Worm (Caenorhabditis elegans) whole organism, L2 larva: ENCODE measurements around the gene Y46B2A.3.

Source experiments
- C34F6.9 ChIP-seq: fragments of 150-350 bp; optimal IDR thresholded peaks from 2 replicates; lab custom pipeline; 2014; ENCODE audit warnings: missing biosample characterization, missing genetic modification characterization
- F13H6.1 ChIP-seq: sonication (generic microtip); optimal IDR thresholded peaks from 2 replicates; lab custom pipeline; 2016; ENCODE audit warnings: missing genetic modification characterization, missing compliant biosample characterization
- R02D3.7 ChIP-seq: fragments of 150-350 bp; optimal IDR thresholded peaks from 2 replicates; lab custom pipeline; 2014; ENCODE audit warnings: missing biosample characterization, missing genetic modification characterization
- ZK546.5 ChIP-seq: sonication (generic microtip); optimal IDR thresholded peaks from 2 replicates; lab custom pipeline; 2017; ENCODE audit warnings: missing biosample characterization, missing genetic modification characterization
- alr-1 ChIP-seq: fragments of 150-350 bp; optimal IDR thresholded peaks from 2 replicates; lab custom pipeline; 2014; ENCODE audit warnings: missing biosample characterization, missing genetic modification characterization
- aly-2 ChIP-seq: fragments of 150-350 bp; optimal IDR thresholded peaks from 2 replicates; lab custom pipeline; 2014; ENCODE audit warnings: missing biosample characterization, missing genetic modification characterization
- ceh-16 ChIP-seq: fragments of 150-350 bp; optimal IDR thresholded peaks from 2 replicates; lab custom pipeline; 2014; ENCODE audit warnings: missing biosample characterization, missing genetic modification characterization
- ceh-82 ChIP-seq: fragments of 150-350 bp; optimal IDR thresholded peaks from 2 replicates; lab custom pipeline; 2014; ENCODE audit warnings: missing biosample characterization, missing genetic modification characterization
- crh-2 ChIP-seq: sonication (generic microtip); optimal IDR thresholded peaks from 2 replicates; lab custom pipeline; 2017; ENCODE audit warnings: missing biosample characterization, missing genetic modification characterization
- dmd-4 ChIP-seq: sonication (generic microtip); optimal IDR thresholded peaks from 2 replicates; lab custom pipeline; 2017; ENCODE audit warnings: missing biosample characterization, missing genetic modification characterization
- egl-27 ChIP-seq: sonication (generic microtip); optimal IDR thresholded peaks from 3 replicates; lab custom pipeline; 2017; ENCODE audit warnings: missing biosample characterization, missing genetic modification reagents, missing genetic modification characterization
- elt-1 ChIP-seq: fragments of 150-350 bp; optimal IDR thresholded peaks from 2 replicates; lab custom pipeline; 2014; ENCODE audit warnings: missing biosample characterization, missing genetic modification characterization
- elt-3 ChIP-seq: sonication (generic microtip); optimal IDR thresholded peaks from 2 replicates; lab custom pipeline; 2017; ENCODE audit warnings: missing biosample characterization, missing genetic modification characterization
- fos-1 ChIP-seq: fragments of 150-350 bp; optimal IDR thresholded peaks from 2 replicates; lab custom pipeline; 2014; ENCODE audit warnings: missing biosample characterization, missing genetic modification characterization
- gmeb-1 ChIP-seq: fragments of 150-350 bp; optimal IDR thresholded peaks from 2 replicates; lab custom pipeline; 2014; ENCODE audit warnings: missing biosample characterization, missing genetic modification characterization
- lin-11 ChIP-seq: fragments of 150-350 bp; sonication (generic microtip); optimal IDR thresholded peaks from 2 replicates; lab custom pipeline; 2014; ENCODE audit warnings: missing biosample characterization, missing genetic modification characterization, inconsistent platforms, mixed read lengths
- lin-13 ChIP-seq: fragments of 150-350 bp; optimal IDR thresholded peaks from 2 replicates; lab custom pipeline; 2014; ENCODE audit warnings: missing biosample characterization, missing genetic modification reagents, missing genetic modification characterization
- lsy-2 ChIP-seq, 2 experiments: fragments of 150-350 bp in 1 of 2; sonication (generic microtip) in 1 of 2; optimal IDR thresholded peaks; 2 replicates each; lab custom pipeline; 2014 to 2017; ENCODE audit warnings: missing biosample characterization in 2 of 2, missing genetic modification characterization in 2 of 2
- mab-5 ChIP-seq: fragments of 150-350 bp; optimal IDR thresholded peaks from 2 replicates; lab custom pipeline; 2014; ENCODE audit warnings: missing biosample characterization, missing genetic modification characterization
- mdl-1 ChIP-seq, 2 experiments: fragments of 150-350 bp in 1 of 2; sonication (generic microtip) in 1 of 2; optimal IDR thresholded peaks; 2 replicates each; lab custom pipeline; 2017; ENCODE audit warnings: missing biosample characterization in 2 of 2, missing genetic modification characterization in 2 of 2
- nhr-10 ChIP-seq: sonication (generic microtip); optimal IDR thresholded peaks from 2 replicates; lab custom pipeline; 2017; ENCODE audit warnings: missing biosample characterization, missing genetic modification characterization
- nhr-11 ChIP-seq: fragments of 150-350 bp; optimal IDR thresholded peaks from 2 replicates; lab custom pipeline; 2014; ENCODE audit warnings: missing biosample characterization, missing genetic modification characterization
- nhr-12 ChIP-seq: fragments of 150-350 bp; optimal IDR thresholded peaks from 2 replicates; lab custom pipeline; 2014; ENCODE audit warnings: missing biosample characterization, missing genetic modification characterization
- nhr-129 ChIP-seq: fragments of 150-350 bp; optimal IDR thresholded peaks from 2 replicates; lab custom pipeline; 2014; ENCODE audit warnings: missing biosample characterization, missing genetic modification characterization
- nhr-21 ChIP-seq: fragments of 150-350 bp; optimal IDR thresholded peaks from 2 replicates; lab custom pipeline; 2014; ENCODE audit warnings: missing biosample characterization, missing genetic modification characterization
- nhr-23 ChIP-seq: fragments of 150-350 bp; optimal IDR thresholded peaks from 2 replicates; lab custom pipeline; 2014; ENCODE audit warnings: missing biosample characterization, missing genetic modification reagents, missing genetic modification characterization
- nhr-237 ChIP-seq: fragments of 150-350 bp; optimal IDR thresholded peaks from 2 replicates; lab custom pipeline; 2014; ENCODE audit warnings: missing biosample characterization, missing genetic modification characterization
- nhr-6 ChIP-seq: fragments of 150-350 bp; optimal IDR thresholded peaks from 2 replicates; lab custom pipeline; 2014; ENCODE audit warnings: missing biosample characterization, missing genetic modification characterization
- nhr-77 ChIP-seq: fragments of 150-350 bp; optimal IDR thresholded peaks from 2 replicates; lab custom pipeline; 2014; ENCODE audit warnings: missing biosample characterization, missing genetic modification characterization
- sem-4 ChIP-seq: fragments of 150-350 bp; optimal IDR thresholded peaks from 2 replicates; lab custom pipeline; 2014; ENCODE audit warnings: missing biosample characterization, missing genetic modification reagents, missing genetic modification characterization
- sma-3 ChIP-seq: sonication (generic microtip); optimal IDR thresholded peaks from 2 replicates; lab custom pipeline; 2016; ENCODE audit warnings: missing genetic modification reagents, missing genetic modification characterization, missing compliant biosample characterization
- sma-9 ChIP-seq, 2 experiments: fragments of 150-350 bp in 1 of 2; sonication (generic microtip) in 1 of 2; optimal IDR thresholded peaks; 2 replicates each; lab custom pipeline; 2014 to 2016; ENCODE audit warnings: missing genetic modification characterization in 2 of 2, mild to moderate bottlenecking in 1 of 2, missing biosample characterization in 1 of 2, missing compliant biosample characterization in 1 of 2, missing genetic modification reagents in 1 of 2, moderate library complexity in 1 of 2
- snpc-4 ChIP-seq: fragments of 150-350 bp; optimal IDR thresholded peaks from 2 replicates; lab custom pipeline; 2014; ENCODE audit warnings: missing biosample characterization, missing genetic modification characterization
- unc-39 ChIP-seq: fragments of 150-350 bp; optimal IDR thresholded peaks from 2 replicates; lab custom pipeline; 2014; ENCODE audit warnings: missing biosample characterization, missing genetic modification characterization
- unc-55 ChIP-seq: fragments of 150-350 bp; sonication (generic microtip); optimal IDR thresholded peaks from 3 replicates; lab custom pipeline; 2014; ENCODE audit warnings: missing biosample characterization, missing genetic modification reagents, missing genetic modification characterization
- zag-1 ChIP-seq: fragments of 150-350 bp; optimal IDR thresholded peaks from 2 replicates; lab custom pipeline; 2014; ENCODE audit warnings: missing biosample characterization, missing genetic modification characterization

Y46B2A.3 gene

DNA sequence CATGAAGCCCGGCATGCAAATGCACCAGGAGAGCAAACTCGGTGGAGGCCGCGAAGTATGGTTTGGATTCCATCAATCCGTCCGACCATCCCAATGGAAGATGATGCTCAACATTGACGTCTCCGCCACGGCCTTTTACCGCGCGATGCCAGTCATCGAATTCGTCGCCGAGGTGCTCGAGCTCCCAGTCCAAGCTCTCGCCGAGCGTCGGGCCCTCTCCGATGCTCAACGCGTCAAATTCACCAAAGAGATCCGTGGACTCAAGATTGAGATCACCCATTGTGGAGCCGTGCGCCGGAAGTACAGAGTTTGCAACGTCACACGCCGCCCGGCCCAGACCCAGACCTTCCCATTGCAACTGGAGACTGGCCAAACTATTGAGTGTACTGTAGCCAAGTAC is 9.0 kb upstream of the Y46B2A.3 start:
- TF ChIP-seq fos-1 (tag; lab: Kevin White, UChicago) = no peak
- TF ChIP-seq elt-3 (tag; lab: Kevin White, UChicago) = no peak
- TF ChIP-seq unc-39 (tag; lab: Kevin White, UChicago) = no peak
- no peak for TF ChIP-seq nhr-12 (tag; lab: Kevin White, UChicago)
- no peak for TF ChIP-seq nhr-10 (tag; lab: Kevin White, UChicago)
- TF ChIP-seq C34F6.9 (tag; lab: Kevin White, UChicago) = no peak
- TF ChIP-seq elt-1 (tag; lab: Kevin White, UChicago) = no peak
- no peak for TF ChIP-seq nhr-77
- no peak for TF ChIP-seq nhr-6
- no peak for TF ChIP-seq alr-1 (tag; lab: Kevin White, UChicago)
- no peak for TF ChIP-seq dmd-4 (tag; lab: Kevin White, UChicago)
- no peak for TF ChIP-seq nhr-11 (tag; lab: Kevin White, UChicago)
- no peak for TF ChIP-seq snpc-4 (tag; lab: Kevin White, UChicago)
- no peak for TF ChIP-seq R02D3.7 (tag; lab: Kevin White, UChicago)
- TF ChIP-seq sma-3 = no peak
- TF ChIP-seq nhr-23 (tag; lab: Kevin White, UChicago) = no peak
- TF ChIP-seq mdl-1 (tag; optimal IDR thresholded peaks at IDR 0.05; lab: Kevin White, UChicago) = no peak

DNA sequence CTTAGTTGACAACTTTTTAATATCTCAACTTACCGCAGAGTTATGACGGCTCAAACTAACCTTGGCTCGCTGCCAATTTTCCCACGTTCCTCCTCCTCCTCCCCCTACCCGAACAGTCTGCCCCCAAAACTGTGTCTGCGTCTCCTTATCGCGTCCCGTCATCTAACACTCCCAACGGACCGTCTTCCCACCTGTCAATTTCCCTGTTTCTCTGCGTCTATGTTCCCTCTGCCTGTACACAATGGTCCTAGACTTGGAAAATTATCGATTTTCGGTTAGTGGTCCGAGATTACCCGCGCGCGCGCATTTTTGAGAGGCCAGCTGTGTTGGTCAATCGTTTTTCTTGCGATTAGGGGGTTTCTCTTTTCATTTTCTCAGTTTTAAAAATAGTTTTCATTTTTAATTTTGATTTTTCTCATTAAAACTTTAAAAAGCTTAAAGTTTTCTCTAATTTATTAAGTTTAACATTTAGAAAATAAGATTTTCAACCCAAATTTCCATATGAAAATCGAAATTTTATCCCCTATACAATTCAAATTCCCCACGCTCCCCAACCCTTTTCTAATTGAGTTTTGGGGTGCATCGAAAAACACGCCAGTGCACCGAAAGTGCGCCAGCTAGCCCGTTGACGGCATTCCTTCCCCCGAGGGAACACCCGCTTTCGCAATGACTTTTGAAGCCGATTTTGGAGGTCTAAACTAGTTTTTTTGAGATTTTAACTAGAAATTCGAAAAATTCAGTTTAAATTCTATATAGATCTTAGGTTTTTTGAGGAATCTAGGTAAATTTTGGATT is 6.5 kb upstream of the Y46B2A.3 start, which contains the start of gene alg-2:
Gene alg-2 (plus strand): TSS at position 220 of the 795 bp plus-strand sequence.
- TF ChIP-seq mab-5 (tag; lab: Kevin White, UChicago) (peak; percentile 36), sma-3 (no peak), egl-27 (tag; lab: Kevin White, UChicago) (no peak), sma-9 (GFP tag; optimal IDR thresholded peaks at IDR 0.05; lab: Kevin White, UChicago) (peak; percentile 6), sma-9 (tag; optimal IDR thresholded peaks at IDR 0.05; lab: Kevin White, UChicago) (no peak), alr-1 (tag; lab: Kevin White, UChicago) (no peak), nhr-10 (tag; lab: Kevin White, UChicago) (no peak), lsy-2 (tag; optimal IDR thresholded peaks at IDR 0.05; lab: Kevin White, UChicago) (peak in 1 of 2 experiments; percentile 67), crh-2 (peak; percentile 44), dmd-4 (tag; lab: Kevin White, UChicago) (no peak), aly-2 (tag; lab: Kevin White, UChicago) (no peak), nhr-129 (peak; percentile 23), nhr-237 (tag; lab: Kevin White, UChicago) (no peak), ceh-82 (tag; lab: Kevin White, UChicago) (no peak), ceh-16 (tag; lab: Kevin White, UChicago) (no peak), gmeb-1 (peak; percentile 31), nhr-21 (tag; lab: Kevin White, UChicago) (no peak), unc-55 (peak; percentile 67), ZK546.5 (tag; lab: Kevin White, UChicago) (no peak), fos-1 (tag; lab: Kevin White, UChicago) (peak; percentile 29), F13H6.1 (tag; lab: Kevin White, UChicago) (peak; percentile 26), zag-1 (peak; percentile 31), C34F6.9 (tag; lab: Kevin White, UChicago) (peak; percentile 52), nhr-23 (tag; lab: Kevin White, UChicago) (no peak), elt-3 (tag; lab: Kevin White, UChicago) (no peak), unc-39 (tag; lab: Kevin White, UChicago) (no peak), sem-4 (peak; percentile 15), nhr-12 (tag; lab: Kevin White, UChicago) (no peak), lin-11 (tag; lab: Kevin White, UChicago) (no peak), lin-13 (peak; percentile 31)

DNA sequence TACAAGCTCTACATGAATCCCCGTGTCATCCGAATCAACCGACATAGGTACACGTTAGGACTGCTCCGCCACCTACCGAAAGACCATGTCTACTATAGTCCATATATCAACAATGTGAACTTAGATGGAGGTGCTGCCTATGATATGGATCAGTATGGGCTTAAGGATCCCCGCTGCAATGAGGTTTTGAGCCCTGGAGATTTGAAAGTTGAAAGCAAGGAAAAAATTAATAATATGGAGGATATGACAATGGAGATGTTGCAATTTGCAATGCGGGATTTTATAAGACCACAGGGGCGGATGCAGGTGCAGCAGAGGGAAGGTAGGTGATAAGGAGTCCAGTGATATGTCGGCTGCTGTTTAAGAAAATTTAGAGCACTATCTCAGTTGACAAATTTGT is 2.6 kb upstream of the Y46B2A.3 start:
- TF ChIP-seq elt-1 (tag; lab: Kevin White, UChicago) = no peak
- TF ChIP-seq egl-27 (tag; lab: Kevin White, UChicago) = no peak
- no peak for TF ChIP-seq lin-13
- no peak for TF ChIP-seq fos-1 (tag; lab: Kevin White, UChicago)
- TF ChIP-seq, all 48 proteins: peak for 0
